Worm (Caenorhabditis elegans) whole organism, L4 larva: ENCODE data around the gene dct-8.
A peak's percentile ranks its signal among the peaks of the same experiment; 100 is the strongest.
"Not testable (repeated sequence)": the region's sequence is repeated elsewhere in the genome, so short reads cannot be mapped to it uniquely, and the experiment has no call there.

ENCODE experiments used
- F26F4.8 ChIP-seq: fragments of 200-800 bp; sonication (Bioruptor generic); conservative IDR thresholded peaks from 2 replicates; pipeline ENCODE4 v1.3.6; 2022; ENCODE audit warnings: missing genetic modification characterization, missing compliant biosample characterization
- F49E8.2 ChIP-seq: sonication (generic microtip); optimal IDR thresholded peaks from 2 replicates; lab custom pipeline; 2016; ENCODE audit warnings: missing compliant biosample characterization, mild to moderate bottlenecking, missing genetic modification characterization, borderline replicate concordance
- R02D3.7 ChIP-seq: fragments of 150-350 bp; sonication (generic microtip); optimal IDR thresholded peaks from 3 replicates; lab custom pipeline; 2014; ENCODE audit warnings: missing biosample characterization, missing genetic modification characterization
- T20F7.1 ChIP-seq: fragments of 200-800 bp; sonication (Bioruptor generic); optimal IDR thresholded peaks from 2 replicates; lab custom pipeline; 2018; ENCODE audit warnings: mild to moderate bottlenecking, missing genetic modification characterization, missing compliant biosample characterization
- Y48G9A.11 ChIP-seq: fragments of 200-800 bp; sonication (Bioruptor generic); IDR thresholded peaks from 2 replicates; pipeline ENCODE4 v1.3.6; 2022; ENCODE audit warnings: missing genetic modification reagents, missing genetic modification characterization, missing compliant biosample characterization
- Y75B8A.6 ChIP-seq: fragments of 200-800 bp; sonication (Bioruptor generic); IDR thresholded peaks from 2 replicates; pipeline ENCODE4 v1.3.6; 2022; ENCODE audit warnings: missing genetic modification reagents, missing genetic modification characterization, missing compliant biosample characterization
- aha-1 ChIP-seq: fragments of 150-350 bp; peaks from one replicate; lab custom pipeline; 2014; ENCODE audit warnings: missing biosample characterization, missing genetic modification characterization
- aly-2 ChIP-seq: sonication (generic microtip); optimal IDR thresholded peaks from 2 replicates; lab custom pipeline; 2018; ENCODE audit warnings: missing biosample characterization, missing genetic modification characterization
- ama-1 ChIP-seq: fragments of 150-350 bp; optimal IDR thresholded peaks from 2 replicates; lab custom pipeline; 2014; ENCODE audit warnings: inconsistent platforms, mixed read lengths
- daf-12 ChIP-seq: fragments of 150-350 bp; optimal IDR thresholded peaks from 2 replicates; lab custom pipeline; 2014; ENCODE audit warnings: missing biosample characterization, missing genetic modification reagents, missing genetic modification characterization
- daf-16 ChIP-seq, 3 experiments: sonication (generic microtip); optimal IDR thresholded peaks; 2 replicates each; lab custom pipeline; 2016 to 2017; ENCODE audit warnings: missing genetic modification characterization in 3 of 3, missing genetic modification reagents in 3 of 3, mild to moderate bottlenecking in 2 of 3, missing compliant biosample characterization in 2 of 3, missing biosample characterization in 1 of 3, moderate library complexity in 1 of 3
- daf-19 ChIP-seq: fragments of 200-800 bp; sonication (Bioruptor generic); conservative IDR thresholded peaks from 2 replicates; pipeline ENCODE4 v1.3.6; 2022; ENCODE audit warnings: missing genetic modification characterization, missing compliant biosample characterization
- duxl-1 ChIP-seq: sonication (generic microtip); optimal IDR thresholded peaks from 2 replicates; lab custom pipeline; 2016; ENCODE audit warnings: mild to moderate bottlenecking, missing genetic modification characterization, moderate library complexity, missing compliant biosample characterization; ENCODE audit not compliant: poor library complexity
- egl-43 ChIP-seq: fragments of 200-800 bp; sonication (Bioruptor generic); IDR thresholded peaks from 2 replicates; pipeline ENCODE4 v1.3.6; 2022; ENCODE audit warnings: missing genetic modification reagents, missing genetic modification characterization, missing compliant biosample characterization
- fkh-10 ChIP-seq: fragments of 150-350 bp; optimal IDR thresholded peaks from 2 replicates; lab custom pipeline; 2014; ENCODE audit warnings: missing biosample characterization, missing genetic modification reagents, missing genetic modification characterization
- hif-1 ChIP-seq, 2 experiments: sonication (generic microtip); optimal IDR thresholded peaks; 2 replicates each; lab custom pipeline; 2016 to 2017; ENCODE audit warnings: missing compliant biosample characterization in 2 of 2, missing genetic modification characterization in 2 of 2, missing genetic modification reagents in 2 of 2, missing genotype in 2 of 2, mild to moderate bottlenecking in 1 of 2
- hlh-11 ChIP-seq: fragments of 200-800 bp; sonication (Bioruptor generic); optimal IDR thresholded peaks from 2 replicates; lab custom pipeline; 2018; ENCODE audit warnings: mild to moderate bottlenecking, missing genetic modification characterization, missing compliant biosample characterization
- lin-1 ChIP-seq: fragments of 200-800 bp; sonication (Bioruptor generic); IDR thresholded peaks from 2 replicates; pipeline ENCODE4 v1.3.6; 2022; ENCODE audit warnings: missing genetic modification reagents, missing genetic modification characterization, missing compliant biosample characterization
- lin-13 ChIP-seq: fragments of 150-350 bp; optimal IDR thresholded peaks from 2 replicates; lab custom pipeline; 2014; ENCODE audit warnings: missing biosample characterization, missing genetic modification reagents, missing genetic modification characterization
- mdl-1 ChIP-seq, 2 experiments: fragments of 150-350 bp in 1 of 2; sonication (generic microtip) in 1 of 2; optimal IDR thresholded peaks; 2 replicates each; lab custom pipeline; 2014 to 2017; ENCODE audit warnings: missing biosample characterization in 2 of 2, missing genetic modification characterization in 2 of 2
- mxl-3 ChIP-seq: fragments of 200-800 bp; sonication (Bioruptor generic); optimal IDR thresholded peaks from 2 replicates; lab custom pipeline; 2018; ENCODE audit warnings: mild to moderate bottlenecking, missing genetic modification characterization, missing compliant biosample characterization
- nhr-28 ChIP-seq: fragments of 150-350 bp; optimal IDR thresholded peaks from 2 replicates; lab custom pipeline; 2014; ENCODE audit warnings: missing biosample characterization, missing genetic modification characterization
- nhr-77 ChIP-seq: fragments of 150-350 bp; optimal IDR thresholded peaks from 2 replicates; lab custom pipeline; 2014; ENCODE audit warnings: missing biosample characterization, missing genetic modification characterization
- pqm-1 ChIP-seq: sonication (generic microtip); optimal IDR thresholded peaks from 2 replicates; lab custom pipeline; 2017; ENCODE audit warnings: missing biosample characterization, missing genetic modification characterization
- spr-1 ChIP-seq: sonication (generic microtip); optimal IDR thresholded peaks from 2 replicates; lab custom pipeline; 2016; ENCODE audit warnings: mild to moderate bottlenecking, missing genetic modification characterization, missing compliant biosample characterization
- tag-97 ChIP-seq: fragments of 200-800 bp; sonication (Bioruptor generic); IDR thresholded peaks from 2 replicates; pipeline ENCODE4 v1.3.6; 2022; ENCODE audit warnings: missing genetic modification characterization, missing compliant biosample characterization
- unc-39 ChIP-seq: sonication (generic microtip); optimal IDR thresholded peaks from 2 replicates; lab custom pipeline; 2017; ENCODE audit warnings: missing biosample characterization, missing genetic modification characterization
- unc-62 ChIP-seq, 3 experiments: fragments of 150-350 bp in 1 of 3; sonication (generic microtip); optimal IDR thresholded peaks in 2 of 3; peaks in 1 of 3; 1 replicate in 1 of 3; 2 replicates in 2 of 3; lab custom pipeline; 2014 to 2017; ENCODE audit warnings: missing biosample characterization in 3 of 3, missing genetic modification characterization in 3 of 3, missing genetic modification reagents in 3 of 3, missing genotype in 1 of 3
- vab-7 ChIP-seq: fragments of 200-800 bp; sonication (Bioruptor generic); IDR thresholded peaks from 2 replicates; pipeline ENCODE4 v1.3.6; 2022; ENCODE audit warnings: missing genetic modification reagents, missing genetic modification characterization, missing compliant biosample characterization
- ztf-7 ChIP-seq: fragments of 150-350 bp; optimal IDR thresholded peaks from 2 replicates; lab custom pipeline; 2014; ENCODE audit warnings: missing biosample characterization, missing genetic modification characterization

dct-8 gene

ce11 chrIV:3917405-3917804, 22.5 kb downstream of the dct-8 start, which contains the start of gene F56D6.14:
TSS of gene F56D6.14 (plus strand) at chrIV:3917705.
- TF ChIP-seq unc-62 (GFP tag; optimal IDR thresholded peaks at IDR 0.05 in 1 of 2; lab: Kevin White, UChicago) (peak in 1 of 2 experiments; percentile 73), unc-62 (tag; optimal IDR thresholded peaks at IDR 0.05; lab: Kevin White, UChicago) (no peak), F26F4.8 (GFP tag; lab: Robert Waterston, UW) (no peak), mdl-1 (tag; optimal IDR thresholded peaks at IDR 0.05; lab: Kevin White, UChicago) (no peak), vab-7 (no peak)

- TF ChIP-seq ztf-7 (no peak), unc-39 (tag; lab: Kevin White, UChicago) (no peak), daf-19 (GFP tag; lab: Robert Waterston, UW) (no peak), aly-2 (tag; lab: Kevin White, UChicago) (no peak), Y48G9A.11 (GFP tag; lab: Robert Waterston, UW) (no peak), pqm-1 (tag; lab: Kevin White, UChicago) (no peak), F49E8.2 (tag; lab: Kevin White, UChicago) (no peak), hif-1 (tag; optimal IDR thresholded peaks at IDR 0.05; lab: Kevin White, UChicago) (no peak), T20F7.1 (GFP tag; lab: Kevin White, UChicago) (no peak)
These were observed 23.3 kb downstream of the dct-8 start, which contains the start of gene F56D6.23 for ce11 chrIV:3918160-3918559. TSS of gene F56D6.23 (plus strand) at chrIV:3918460.

DNA sequence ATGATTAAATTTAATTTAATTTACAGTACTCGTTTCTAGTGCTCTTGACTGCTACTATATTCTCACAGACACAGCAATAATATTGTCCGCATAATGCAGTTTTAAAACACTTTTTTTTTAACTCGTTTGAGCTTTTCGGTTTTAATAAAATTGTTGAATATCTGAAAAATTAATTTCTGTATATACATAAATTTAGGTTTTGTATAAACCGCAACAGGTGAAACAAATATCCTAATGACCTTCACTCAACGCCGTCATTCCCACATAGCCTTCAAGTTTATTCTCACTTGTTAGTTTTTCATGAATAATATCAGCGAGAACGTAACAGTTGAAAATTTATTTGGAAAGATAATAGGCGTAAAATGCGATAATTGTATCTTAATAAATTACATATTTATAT, 24.6 kb downstream of the dct-8 start, which contains the start of gene srz-19:
srz-19 (plus strand) TSS at position 301 of the 400 bp plus-strand sequence.
- TF ChIP-seq tag-97 (GFP tag; lab: Robert Waterston, UW) (no peak), nhr-77 (tag; lab: Kevin White, UChicago) (no peak), fkh-10 (GFP tag; lab: Kevin White, UChicago) (no peak), duxl-1 (tag; lab: Kevin White, UChicago) (no peak), aha-1 (tag; lab: Kevin White, UChicago) (no peak)
- TF ChIP-seq, all 104 proteins: peak for 0

ce11 chrIV:3921898-3922297, 27.0 kb downstream of the dct-8 start, which contains the start of gene clec-67:
TSS of gene clec-67 (plus strand) at chrIV:3922165.
- no peak for TF ChIP-seq daf-12 (tag; lab: Kevin White, UChicago)
- TF ChIP-seq nhr-77 (tag; lab: Kevin White, UChicago): peak; percentile 9
- TF ChIP-seq daf-16 (GFP tag; optimal IDR thresholded peaks at IDR 0.05; lab: Kevin White, UChicago): no peak
- peak; percentile 57 for TF ChIP-seq daf-16 (tag; optimal IDR thresholded peaks at IDR 0.05; lab: Kevin White, UChicago)
- TF ChIP-seq lin-1 (GFP tag; lab: Robert Waterston, UW): no peak
- no peak for TF ChIP-seq spr-1 (tag; lab: Kevin White, UChicago)
- TF ChIP-seq hlh-11: peak; percentile 58
- peak; percentile 78 for TF ChIP-seq pqm-1 (tag; lab: Kevin White, UChicago)
- no peak for TF ChIP-seq lin-13 (GFP tag; lab: Kevin White, UChicago)
- peak; percentile 17 for TF ChIP-seq mxl-3 (GFP tag; lab: Kevin White, UChicago)
- TF ChIP-seq nhr-28: peak; percentile 63
- TF ChIP-seq, all 104 proteins: peak for 6

DNA sequence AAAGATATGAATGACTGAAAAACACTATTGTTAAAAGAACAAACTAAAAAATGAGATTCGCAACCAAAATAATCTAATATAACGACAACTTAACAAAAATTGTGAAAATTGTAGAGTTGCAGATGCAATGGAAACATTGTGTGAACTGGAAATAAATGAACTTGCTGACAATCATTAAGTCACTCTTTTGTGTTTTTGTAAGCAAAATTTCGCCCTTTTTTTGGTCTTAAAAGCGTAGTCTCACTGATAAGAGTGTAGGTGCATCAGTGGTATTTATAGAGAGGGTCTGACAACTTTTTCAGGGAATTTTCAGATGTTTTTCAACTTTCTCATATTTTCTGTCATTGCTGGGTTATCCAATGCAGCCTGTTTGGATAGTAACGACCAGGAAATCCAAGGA, 31.2 kb downstream of the dct-8 start, which contains the start of gene clec-68:
clec-68 (plus strand) TSS at position 301 of the 400 bp plus-strand sequence.
- TF ChIP-seq Y75B8A.6 (GFP tag; lab: Robert Waterston, UW) (no peak), duxl-1 (tag; lab: Kevin White, UChicago) (no peak), ama-1 (no peak)

DNA sequence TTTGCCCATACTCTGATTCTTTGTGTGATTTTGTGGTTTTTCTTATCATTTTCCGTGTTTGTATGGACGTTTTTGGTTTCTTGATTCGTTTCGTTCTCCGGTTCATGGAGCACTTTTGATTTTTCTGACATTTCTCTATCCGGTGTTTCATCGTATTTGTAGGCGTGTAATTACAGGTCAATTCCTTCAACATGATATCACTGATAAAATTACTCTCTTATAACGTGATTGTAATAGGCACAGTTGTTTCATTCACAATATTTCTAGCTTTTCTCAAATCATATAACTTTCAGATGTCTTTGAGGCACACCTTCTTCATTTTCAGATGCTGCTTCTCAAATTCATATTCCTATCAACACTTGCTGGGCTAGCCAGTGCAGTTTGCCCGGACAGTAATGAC, 37.5 kb downstream of the dct-8 start, which contains the start of gene clec-70:
clec-70 (plus strand) TSS at position 301 of the 400 bp plus-strand sequence.
- TF ChIP-seq R02D3.7; egl-43; fkh-10 (GFP tag; lab: Kevin White, UChicago): not testable (repeated sequence)
